Fruit fly (Drosophila melanogaster): Measurements from ENCODE around the gene CG12483.

The CG12483 gene

dm6 chr3L:94062-94461, 4.1 kb downstream of the CG12483 start (continued):
- TF ChIP-seq CG18476 (GFP tag; optimal IDR thresholded peaks at IDR 0.05) (no peak), emc (GFP tag; optimal IDR thresholded peaks at IDR 0.05) (no peak), her (GFP tag; optimal IDR thresholded peaks at IDR 0.05) (no peak), CG3163 (GFP tag; optimal IDR thresholded peaks at IDR 0.05) (no peak), wor (GFP tag; IDR thresholded peaks at IDR 0.05) (0 out of 2 replicates have a peak, but pooled peaks have one; percentile 25), Xbp1 (GFP tag; optimal IDR thresholded peaks at IDR 0.05) (peak; percentile 14), ase (GFP tag; IDR thresholded peaks at IDR 0.05) (no peak), CG8478 (optimal IDR thresholded peaks at IDR 0.05) (no peak), lilli (GFP tag; optimal IDR thresholded peaks at IDR 0.05) (peak; percentile 31), CG14014 (GFP tag; IDR thresholded peaks at IDR 0.05) (no peak), ro (GFP tag; IDR thresholded peaks at IDR 0.05) (0 out of 2 replicates have a peak, but pooled peaks have one; percentile 20), insv (GFP tag; optimal IDR thresholded peaks at IDR 0.05) (no peak), B-H1 (GFP tag; IDR thresholded peaks at IDR 0.05) (no peak), MESR4 (GFP tag; optimal IDR thresholded peaks at IDR 0.05) (no peak), salm (tag; optimal IDR thresholded peaks at IDR 0.05) (no peak), Vsx1 (GFP tag; optimal IDR thresholded peaks at IDR 0.05) (no peak), CG10979 (tag; optimal IDR thresholded peaks at IDR 0.05) (no peak), Mes4 (GFP tag; optimal IDR thresholded peaks at IDR 0.05) (no peak), CG10267 (tag; optimal IDR thresholded peaks at IDR 0.05) (no peak), sr (GFP tag; IDR thresholded peaks at IDR 0.05) (no peak), Rfx (GFP tag; IDR thresholded peaks at IDR 0.05) (peak; percentile 66; the same call in 1 of the 2 replicates), Tbp (GFP tag; optimal IDR thresholded peaks at IDR 0.05) (no peak), CG12942 (GFP tag; optimal IDR thresholded peaks at IDR 0.05) (no peak), CG10462 (GFP tag; optimal IDR thresholded peaks at IDR 0.05) (no peak), bsh (GFP tag; optimal IDR thresholded peaks at IDR 0.05) (peak in 1 of 2 experiments; percentile 29), CG8765 (GFP tag; IDR thresholded peaks at IDR 0.05) (no peak), Nf-YC (tag; optimal IDR thresholded peaks at IDR 0.05) (no peak), pros (GFP tag; optimal IDR thresholded peaks at IDR 0.05) (no peak), CG15514 (GFP tag; optimal IDR thresholded peaks at IDR 0.05) (no peak), ERR (GFP tag; optimal IDR thresholded peaks at IDR 0.05) (no peak), seq (GFP tag; IDR thresholded peaks at IDR 0.05) (0 out of 2 replicates have a peak, but pooled peaks have one; percentile 27), bigmax (GFP tag; optimal IDR thresholded peaks at IDR 0.05) (no peak), jumu (GFP tag; optimal IDR thresholded peaks at IDR 0.05) (peak; percentile 32), CG3726 (GFP tag; IDR thresholded peaks at IDR 0.05) (no peak), CG12391 (tag; optimal IDR thresholded peaks at IDR 0.05) (peak; percentile 24), Awh (GFP tag; IDR thresholded peaks at IDR 0.05) (peak; percentile 51; the same call in 1 of the 2 replicates), ranshi (GFP tag; IDR thresholded peaks at IDR 0.05) (no peak), CG13424 (tag; optimal IDR thresholded peaks at IDR 0.05) (peak; percentile 18), schlank (tag; optimal IDR thresholded peaks at IDR 0.05) (no peak), sima (GFP tag; optimal IDR thresholded peaks at IDR 0.05) (no peak), pan (optimal IDR thresholded peaks at IDR 0.05) (no peak), pan (GFP tag; optimal IDR thresholded peaks at IDR 0.05 in 1 of 2, IDR thresholded peaks at IDR 0.05 in 1 of 2) (no peak), CG33557 (GFP tag; optimal IDR thresholded peaks at IDR 0.05) (no peak), gcm (GFP tag; optimal IDR thresholded peaks at IDR 0.05) (no peak), TFAM (GFP tag; optimal IDR thresholded peaks at IDR 0.05) (no peak), CG3281 (GFP tag; optimal IDR thresholded peaks at IDR 0.05) (peak; percentile 47), CG7786 (GFP tag; optimal IDR thresholded peaks at IDR 0.05) (peak; percentile 44), CG1233 (GFP tag; optimal IDR thresholded peaks at IDR 0.05) (peak; percentile 26), tx (GFP tag; optimal IDR thresholded peaks at IDR 0.05) (no peak), zf30C (GFP tag; optimal IDR thresholded peaks at IDR 0.05) (no peak), sens (GFP tag) (peak; percentile 77), pfk (GFP tag; optimal IDR thresholded peaks at IDR 0.05) (no peak), klu (GFP tag; IDR thresholded peaks at IDR 0.05) (no peak)

Measured in whole organism, embryonic.